Fruit fly (Drosophila melanogaster) whole organism, adult: ENCODE data around the gene CG32313.

Experiments
- CG11617 ChIP-seq: fragments of 200-800 bp; sonication (Bioruptor generic); optimal IDR thresholded peaks from 2 replicates; lab custom pipeline; 2017; ENCODE audit warnings: mild to moderate bottlenecking, missing biosample characterization, missing genetic modification reagents, missing genetic modification characterization
- CG12768 ChIP-seq: fragments of 200-800 bp; sonication (Bioruptor generic); optimal IDR thresholded peaks from 2 replicates; lab custom pipeline; 2017; ENCODE audit warnings: missing biosample characterization, missing genetic modification characterization, mild to moderate bottlenecking, moderate library complexity, missing genetic modification reagents
- CG14711 ChIP-seq: fragments of 200-800 bp; sonication (Bioruptor generic); optimal IDR thresholded peaks from 2 replicates; lab custom pipeline; 2018; ENCODE audit warnings: missing biosample characterization, mild to moderate bottlenecking, missing genetic modification characterization, moderate library complexity
- CG1620 ChIP-seq: fragments of 200-800 bp; sonication (Bioruptor generic); optimal IDR thresholded peaks from 2 replicates; lab custom pipeline; 2016; ENCODE audit warnings: missing biosample characterization, missing genetic modification characterization
- CG33017 ChIP-seq: fragments of 200-800 bp; sonication (Bioruptor generic); optimal IDR thresholded peaks from 2 replicates; lab custom pipeline; 2018; ENCODE audit warnings: missing biosample characterization, mild to moderate bottlenecking, missing genetic modification characterization, moderate library complexity
- CG5204 ChIP-seq: fragments of 200-800 bp; sonication (Bioruptor generic); optimal IDR thresholded peaks from 2 replicates; lab custom pipeline; 2016; ENCODE audit warnings: missing biosample characterization, missing genetic modification characterization
- CG7045 ChIP-seq: fragments of 200-800 bp; sonication (Bioruptor generic); optimal IDR thresholded peaks from 2 replicates; lab custom pipeline; 2017; ENCODE audit warnings: missing biosample characterization, mild to moderate bottlenecking, missing genetic modification characterization
- CG7101 ChIP-seq: fragments of 200-800 bp; sonication (Bioruptor generic); optimal IDR thresholded peaks from 2 replicates; lab custom pipeline; 2018; ENCODE audit warnings: missing biosample characterization, mild to moderate bottlenecking, missing genetic modification characterization, moderate library complexity
- Clk ChIP-seq: fragments of 200-800 bp; sonication (Bioruptor generic); optimal IDR thresholded peaks from 2 replicates; lab custom pipeline; 2017; ENCODE audit warnings: missing biosample characterization, missing genetic modification characterization
- Crg-1 ChIP-seq: fragments of 200-800 bp; sonication (Bioruptor generic); optimal IDR thresholded peaks from 2 replicates; lab custom pipeline; 2016; ENCODE audit warnings: missing biosample characterization, missing genetic modification characterization
- Hr96 ChIP-seq: fragments of 200-800 bp; sonication (Bioruptor generic); optimal IDR thresholded peaks from 2 replicates; lab custom pipeline; 2016; ENCODE audit warnings: missing biosample characterization, missing genetic modification characterization
- Mnt ChIP-seq: fragments of 200-800 bp; sonication (Bioruptor generic); optimal IDR thresholded peaks from 2 replicates; lab custom pipeline; 2016; ENCODE audit warnings: missing biosample characterization, mild to moderate bottlenecking, missing genetic modification characterization
- bab1 ChIP-seq: fragments of 200-800 bp; sonication (Bioruptor generic); optimal IDR thresholded peaks from 3 replicates; lab custom pipeline; 2019; ENCODE audit warnings: missing biosample characterization, mild to moderate bottlenecking, missing genetic modification characterization, moderate library complexity
- cic ChIP-seq: fragments of 200-800 bp; sonication (Bioruptor generic); optimal IDR thresholded peaks from 2 replicates; lab custom pipeline; 2017; ENCODE audit warnings: missing biosample characterization, mild to moderate bottlenecking, missing genetic modification characterization, moderate library complexity
- cnc ChIP-seq, 2 experiments: fragments of >200 bp; optimal IDR thresholded peaks; 2 replicates each; lab custom pipeline; 2017
- kay ChIP-seq: fragments of 200-800 bp; sonication (Bioruptor generic); peaks from one replicate; lab custom pipeline; 2016; ENCODE audit warnings: missing biosample characterization, missing genetic modification characterization, borderline replicate concordance
- ovo ChIP-seq: fragments of 200-800 bp; sonication (Bioruptor generic); optimal IDR thresholded peaks from 2 replicates; lab custom pipeline; 2016; ENCODE audit warnings: missing biosample characterization, missing genetic modification characterization
- pad ChIP-seq: fragments of 200-800 bp; sonication (Bioruptor generic); optimal IDR thresholded peaks from 3 replicates; lab custom pipeline; 2017; ENCODE audit warnings: missing biosample characterization, missing genetic modification characterization, mild to moderate bottlenecking, moderate library complexity, missing genetic modification reagents
- tj ChIP-seq: fragments of 200-800 bp; sonication (Bioruptor generic); optimal IDR thresholded peaks from 3 replicates; lab custom pipeline; 2017; ENCODE audit warnings: missing biosample characterization, mild to moderate bottlenecking, missing genetic modification characterization, moderate library complexity
- toe ChIP-seq: fragments of 200-800 bp; sonication (Bioruptor generic); optimal IDR thresholded peaks from 2 replicates; lab custom pipeline; 2016; ENCODE audit warnings: missing biosample characterization, missing genetic modification characterization

Gene CG32313

DNA sequence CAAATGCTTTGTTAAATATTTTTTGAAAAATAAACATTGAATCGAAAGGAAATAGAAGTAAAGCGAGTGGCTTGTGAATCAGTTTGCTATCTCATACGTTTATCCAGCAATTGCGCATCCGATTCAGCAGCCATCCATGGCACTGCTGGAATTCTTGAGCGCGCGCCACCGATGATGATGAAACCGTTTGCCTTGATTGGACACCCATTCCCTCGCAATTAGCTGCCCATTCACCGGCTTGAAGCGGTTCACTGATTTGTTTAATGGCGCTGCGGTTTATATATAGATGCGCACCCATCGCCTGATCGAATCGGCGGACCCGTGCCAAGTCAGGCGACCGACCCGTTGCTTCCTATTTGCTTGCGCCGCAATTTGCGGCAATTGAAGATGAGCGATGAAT is 7.7 kb upstream of the CG32313 start, which contains the start of gene Pcyt2:
Gene Pcyt2 (plus strand): TSS at position 301 of the 400 bp plus-strand sequence.
- no peak for TF ChIP-seq CG12768
- TF ChIP-seq CG33017 (tag; lab: Kevin White, UChicago), result no peak
- no peak for TF ChIP-seq CG11617
- no peak for TF ChIP-seq CG7045 (GFP tag; lab: Kevin White, UChicago)
- no peak for TF ChIP-seq Clk (GFP tag; lab: Kevin White, UChicago)
- TF ChIP-seq Hr96, result no peak
- no peak for TF ChIP-seq ovo (GFP tag; lab: Kevin White, UChicago)
- no peak for TF ChIP-seq bab1 (GFP tag; lab: Kevin White, UChicago)
- no peak for TF ChIP-seq pad (GFP tag; lab: Kevin White, UChicago)
- TF ChIP-seq tj (GFP tag; lab: Kevin White, UChicago), result no peak
- no peak for TF ChIP-seq toe (GFP tag; lab: Kevin White, UChicago)
- no peak for TF ChIP-seq CG7101 (tag; lab: Kevin White, UChicago)
- TF ChIP-seq kay (GFP tag; lab: Kevin White, UChicago), result no peak

dm6 chr3L:1550914-1551313 is 5.4 kb upstream of the CG32313 start:
- TF ChIP-seq kay (GFP tag; lab: Kevin White, UChicago) (no peak), CG11617 (no peak), toe (GFP tag; lab: Kevin White, UChicago) (no peak), CG12768 (no peak), Clk (GFP tag; lab: Kevin White, UChicago) (no peak), CG7101 (tag; lab: Kevin White, UChicago) (no peak), CG7045 (GFP tag; lab: Kevin White, UChicago) (no peak), Mnt (no peak), cic (no peak), cnc (optimal IDR thresholded peaks at IDR 0.05; lab: Kevin White, UChicago) (no peak), Crg-1 (GFP tag; lab: Kevin White, UChicago) (no peak), bab1 (GFP tag; lab: Kevin White, UChicago) (no peak), CG5204 (no peak), Hr96 (no peak), pad (GFP tag; lab: Kevin White, UChicago) (no peak), CG1620 (GFP tag; lab: Kevin White, UChicago) (no peak), CG33017 (tag; lab: Kevin White, UChicago) (no peak), CG14711 (tag; lab: Kevin White, UChicago) (no peak)

dm6 chr3L:1549634-1550071 is 4.1 kb upstream of the CG32313 start:
- peak; percentile 91 for TF ChIP-seq Mnt
- TF ChIP-seq toe (GFP tag; lab: Kevin White, UChicago), result no peak
- TF ChIP-seq CG12768, result peak; percentile 19
- no peak for TF ChIP-seq kay (GFP tag; lab: Kevin White, UChicago)
- TF ChIP-seq bab1 (GFP tag; lab: Kevin White, UChicago), result no peak
- TF ChIP-seq CG1620 (GFP tag; lab: Kevin White, UChicago), result no peak
- no peak for TF ChIP-seq Crg-1 (GFP tag; lab: Kevin White, UChicago)
- TF ChIP-seq CG7101 (tag; lab: Kevin White, UChicago), result no peak
- TF ChIP-seq CG11617, result peak; percentile 28
- TF ChIP-seq Hr96, result no peak
- no peak for TF ChIP-seq cnc (optimal IDR thresholded peaks at IDR 0.05; lab: Kevin White, UChicago)
- no peak for TF ChIP-seq CG14711 (tag; lab: Kevin White, UChicago)
- TF ChIP-seq tj (GFP tag; lab: Kevin White, UChicago), result no peak
- peak; percentile 61 for TF ChIP-seq cic
- no peak for TF ChIP-seq Clk (GFP tag; lab: Kevin White, UChicago)

dm6 chr3L:1549148-1549547 is 3.6 kb upstream of the CG32313 start:
- no peak for TF ChIP-seq CG7101 (tag; lab: Kevin White, UChicago)
- TF ChIP-seq CG33017 (tag; lab: Kevin White, UChicago), result no peak
- no peak for TF ChIP-seq Hr96
- no peak for TF ChIP-seq CG14711 (tag; lab: Kevin White, UChicago)
- no peak for TF ChIP-seq bab1 (GFP tag; lab: Kevin White, UChicago)
- TF ChIP-seq cnc (optimal IDR thresholded peaks at IDR 0.05; lab: Kevin White, UChicago), result no peak
- TF ChIP-seq Mnt, result no peak
- no peak for TF ChIP-seq CG11617
- no peak for TF ChIP-seq Crg-1 (GFP tag; lab: Kevin White, UChicago)
- no peak for TF ChIP-seq CG12768

DNA sequence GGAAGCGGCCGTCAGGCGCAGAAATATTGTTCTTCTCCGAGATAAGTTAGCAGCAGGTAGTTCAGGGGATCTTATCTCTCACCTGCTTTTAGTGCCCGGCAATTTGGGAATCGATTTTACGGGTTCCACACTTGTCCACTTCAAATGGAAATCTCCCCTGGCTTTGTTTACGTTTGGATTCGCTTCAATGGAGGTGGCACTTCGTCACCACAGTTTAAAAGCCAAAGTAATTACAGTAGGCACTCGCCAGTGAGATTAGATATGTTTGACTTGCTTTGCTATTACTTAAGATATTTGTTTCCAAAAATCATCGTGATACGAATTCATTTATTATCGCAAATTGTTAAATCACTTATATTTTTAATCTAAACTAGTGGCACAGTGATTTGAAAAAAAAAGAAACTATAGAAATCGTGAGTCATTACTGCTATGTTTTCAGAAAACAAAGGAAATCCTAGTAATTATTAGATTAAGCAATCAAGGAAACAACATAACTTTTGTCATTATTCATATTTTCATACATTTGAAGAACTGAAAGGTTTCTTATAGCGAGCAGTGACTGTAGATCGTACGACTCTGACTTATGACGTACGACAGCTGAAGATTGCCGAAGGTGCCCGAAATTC is 2.9 kb upstream of the CG32313 start:
- TF ChIP-seq CG11617 (peak; percentile 80), kay (GFP tag; lab: Kevin White, UChicago) (peak; percentile 97), CG14711 (tag; lab: Kevin White, UChicago) (peak; percentile 50), Crg-1 (GFP tag; lab: Kevin White, UChicago) (peak; percentile 17), CG5204 (peak; percentile 82), bab1 (GFP tag; lab: Kevin White, UChicago) (peak; percentile 70), Clk (GFP tag; lab: Kevin White, UChicago) (no peak), tj (GFP tag; lab: Kevin White, UChicago) (peak; percentile 47), Hr96 (peak; percentile 63), CG7101 (tag; lab: Kevin White, UChicago) (peak; percentile 75), Mnt (peak; percentile 31), CG12768 (peak; percentile 92), cnc (optimal IDR thresholded peaks at IDR 0.05; lab: Kevin White, UChicago) (no peak), CG7045 (GFP tag; lab: Kevin White, UChicago) (peak; percentile 76), pad (GFP tag; lab: Kevin White, UChicago) (peak; percentile 55), cic (peak; percentile 94), ovo (GFP tag; lab: Kevin White, UChicago) (peak; percentile 6), CG1620 (GFP tag; lab: Kevin White, UChicago) (no peak), CG33017 (tag; lab: Kevin White, UChicago) (peak; percentile 82), toe (GFP tag; lab: Kevin White, UChicago) (peak; percentile 78)
